Worm (Caenorhabditis elegans) whole organism, L2 larva: ENCODE data around the gene ndx-6.
A peak's percentile ranks its signal among the peaks of the same experiment; 100 is the strongest.

Source experiments
- C34F6.9 ChIP-seq: fragments of 150-350 bp; optimal IDR thresholded peaks from 2 replicates; lab custom pipeline; 2014; ENCODE audit warnings: missing biosample characterization, missing genetic modification characterization
- F13H6.1 ChIP-seq: sonication (generic microtip); optimal IDR thresholded peaks from 2 replicates; lab custom pipeline; 2016; ENCODE audit warnings: missing genetic modification characterization, missing compliant biosample characterization
- R02D3.7 ChIP-seq: fragments of 150-350 bp; optimal IDR thresholded peaks from 2 replicates; lab custom pipeline; 2014; ENCODE audit warnings: missing biosample characterization, missing genetic modification characterization
- Y55F3AM.14 ChIP-seq: fragments of 200-800 bp; sonication (Bioruptor generic); optimal IDR thresholded peaks from 2 replicates; lab custom pipeline; 2018; ENCODE audit warnings: mild to moderate bottlenecking, missing genetic modification characterization, missing compliant biosample characterization
- ZK546.5 ChIP-seq: sonication (generic microtip); optimal IDR thresholded peaks from 2 replicates; lab custom pipeline; 2017; ENCODE audit warnings: missing biosample characterization, missing genetic modification characterization
- alr-1 ChIP-seq: fragments of 150-350 bp; optimal IDR thresholded peaks from 2 replicates; lab custom pipeline; 2014; ENCODE audit warnings: missing biosample characterization, missing genetic modification characterization
- aly-2 ChIP-seq: fragments of 150-350 bp; optimal IDR thresholded peaks from 2 replicates; lab custom pipeline; 2014; ENCODE audit warnings: missing biosample characterization, missing genetic modification characterization
- ama-1 ChIP-seq: fragments of 150-350 bp; optimal IDR thresholded peaks from 2 replicates; lab custom pipeline; 2018; ENCODE audit warnings: inconsistent platforms
- blmp-1 ChIP-seq: sonication (generic microtip); optimal IDR thresholded peaks from 2 replicates; lab custom pipeline; 2017; ENCODE audit warnings: missing genetic modification characterization, mild to moderate bottlenecking, missing compliant biosample characterization, antibody characterized with exemption, moderate library complexity; ENCODE audit not compliant: insufficient read depth
- ceh-16 ChIP-seq: fragments of 150-350 bp; optimal IDR thresholded peaks from 2 replicates; lab custom pipeline; 2014; ENCODE audit warnings: missing biosample characterization, missing genetic modification characterization
- ceh-82 ChIP-seq: fragments of 150-350 bp; optimal IDR thresholded peaks from 2 replicates; lab custom pipeline; 2014; ENCODE audit warnings: missing biosample characterization, missing genetic modification characterization
- crh-2 ChIP-seq: sonication (generic microtip); optimal IDR thresholded peaks from 2 replicates; lab custom pipeline; 2017; ENCODE audit warnings: missing biosample characterization, missing genetic modification characterization
- dmd-4 ChIP-seq: sonication (generic microtip); optimal IDR thresholded peaks from 2 replicates; lab custom pipeline; 2017; ENCODE audit warnings: missing biosample characterization, missing genetic modification characterization
- egl-27 ChIP-seq: sonication (generic microtip); optimal IDR thresholded peaks from 3 replicates; lab custom pipeline; 2017; ENCODE audit warnings: missing biosample characterization, missing genetic modification reagents, missing genetic modification characterization
- elt-1 ChIP-seq: fragments of 150-350 bp; optimal IDR thresholded peaks from 2 replicates; lab custom pipeline; 2014; ENCODE audit warnings: missing biosample characterization, missing genetic modification characterization
- elt-3 ChIP-seq: sonication (generic microtip); optimal IDR thresholded peaks from 2 replicates; lab custom pipeline; 2017; ENCODE audit warnings: missing biosample characterization, missing genetic modification characterization
- fos-1 ChIP-seq: fragments of 150-350 bp; optimal IDR thresholded peaks from 2 replicates; lab custom pipeline; 2014; ENCODE audit warnings: missing biosample characterization, missing genetic modification characterization
- gmeb-1 ChIP-seq: fragments of 150-350 bp; optimal IDR thresholded peaks from 2 replicates; lab custom pipeline; 2014; ENCODE audit warnings: missing biosample characterization, missing genetic modification characterization
- lin-11 ChIP-seq: fragments of 150-350 bp; sonication (generic microtip); optimal IDR thresholded peaks from 2 replicates; lab custom pipeline; 2014; ENCODE audit warnings: missing biosample characterization, missing genetic modification characterization, inconsistent platforms, mixed read lengths
- lin-13 ChIP-seq: fragments of 150-350 bp; optimal IDR thresholded peaks from 2 replicates; lab custom pipeline; 2014; ENCODE audit warnings: missing biosample characterization, missing genetic modification reagents, missing genetic modification characterization
- lin-39 ChIP-seq: fragments of 150-350 bp; optimal IDR thresholded peaks from 2 replicates; lab custom pipeline; 2014; ENCODE audit warnings: missing biosample characterization, missing genetic modification reagents, missing genetic modification characterization
- lsy-2 ChIP-seq, 2 experiments: fragments of 150-350 bp in 1 of 2; sonication (generic microtip) in 1 of 2; optimal IDR thresholded peaks; 2 replicates each; lab custom pipeline; 2014 to 2017; ENCODE audit warnings: missing biosample characterization in 2 of 2, missing genetic modification characterization in 2 of 2
- mab-5 ChIP-seq: fragments of 150-350 bp; optimal IDR thresholded peaks from 2 replicates; lab custom pipeline; 2014; ENCODE audit warnings: missing biosample characterization, missing genetic modification characterization
- mbf-1 ChIP-seq: sonication (generic microtip); optimal IDR thresholded peaks from 2 replicates; lab custom pipeline; 2017; ENCODE audit warnings: missing biosample characterization, missing genetic modification characterization
- mdl-1 ChIP-seq, 2 experiments: fragments of 150-350 bp in 1 of 2; sonication (generic microtip) in 1 of 2; optimal IDR thresholded peaks; 2 replicates each; lab custom pipeline; 2017; ENCODE audit warnings: missing biosample characterization in 2 of 2, missing genetic modification characterization in 2 of 2
- nhr-10 ChIP-seq: sonication (generic microtip); optimal IDR thresholded peaks from 2 replicates; lab custom pipeline; 2017; ENCODE audit warnings: missing biosample characterization, missing genetic modification characterization
- nhr-11 ChIP-seq: fragments of 150-350 bp; optimal IDR thresholded peaks from 2 replicates; lab custom pipeline; 2014; ENCODE audit warnings: missing biosample characterization, missing genetic modification characterization
- nhr-12 ChIP-seq: fragments of 150-350 bp; optimal IDR thresholded peaks from 2 replicates; lab custom pipeline; 2014; ENCODE audit warnings: missing biosample characterization, missing genetic modification characterization
- nhr-129 ChIP-seq: fragments of 150-350 bp; optimal IDR thresholded peaks from 2 replicates; lab custom pipeline; 2014; ENCODE audit warnings: missing biosample characterization, missing genetic modification characterization
- nhr-21 ChIP-seq: fragments of 150-350 bp; optimal IDR thresholded peaks from 2 replicates; lab custom pipeline; 2014; ENCODE audit warnings: missing biosample characterization, missing genetic modification characterization
- nhr-23 ChIP-seq: fragments of 150-350 bp; optimal IDR thresholded peaks from 2 replicates; lab custom pipeline; 2014; ENCODE audit warnings: missing biosample characterization, missing genetic modification reagents, missing genetic modification characterization
- nhr-237 ChIP-seq: fragments of 150-350 bp; optimal IDR thresholded peaks from 2 replicates; lab custom pipeline; 2014; ENCODE audit warnings: missing biosample characterization, missing genetic modification characterization
- nhr-25 ChIP-seq: fragments of 150-350 bp; sonication (generic microtip); optimal IDR thresholded peaks from 3 replicates; lab custom pipeline; 2014; ENCODE audit warnings: missing biosample characterization, missing genetic modification characterization
- nhr-6 ChIP-seq: fragments of 150-350 bp; optimal IDR thresholded peaks from 2 replicates; lab custom pipeline; 2014; ENCODE audit warnings: missing biosample characterization, missing genetic modification characterization
- nhr-77 ChIP-seq: fragments of 150-350 bp; optimal IDR thresholded peaks from 2 replicates; lab custom pipeline; 2014; ENCODE audit warnings: missing biosample characterization, missing genetic modification characterization
- peb-1 ChIP-seq: fragments of 150-350 bp; optimal IDR thresholded peaks from 2 replicates; lab custom pipeline; 2014; ENCODE audit warnings: missing biosample characterization, missing genetic modification characterization
- sem-4 ChIP-seq: fragments of 150-350 bp; optimal IDR thresholded peaks from 2 replicates; lab custom pipeline; 2014; ENCODE audit warnings: missing biosample characterization, missing genetic modification reagents, missing genetic modification characterization
- skn-1 ChIP-seq: sonication (generic microtip); optimal IDR thresholded peaks from 2 replicates; lab custom pipeline; 2017; ENCODE audit warnings: missing biosample characterization, missing genetic modification characterization
- sma-3 ChIP-seq: sonication (generic microtip); optimal IDR thresholded peaks from 2 replicates; lab custom pipeline; 2016; ENCODE audit warnings: missing genetic modification reagents, missing genetic modification characterization, missing compliant biosample characterization
- sma-9 ChIP-seq, 2 experiments: fragments of 150-350 bp in 1 of 2; sonication (generic microtip) in 1 of 2; optimal IDR thresholded peaks; 2 replicates each; lab custom pipeline; 2014 to 2016; ENCODE audit warnings: missing genetic modification characterization in 2 of 2, mild to moderate bottlenecking in 1 of 2, missing biosample characterization in 1 of 2, missing compliant biosample characterization in 1 of 2, missing genetic modification reagents in 1 of 2, moderate library complexity in 1 of 2
- snpc-4 ChIP-seq: fragments of 150-350 bp; optimal IDR thresholded peaks from 2 replicates; lab custom pipeline; 2014; ENCODE audit warnings: missing biosample characterization, missing genetic modification characterization
- unc-39 ChIP-seq: fragments of 150-350 bp; optimal IDR thresholded peaks from 2 replicates; lab custom pipeline; 2014; ENCODE audit warnings: missing biosample characterization, missing genetic modification characterization
- unc-55 ChIP-seq: fragments of 150-350 bp; sonication (generic microtip); optimal IDR thresholded peaks from 3 replicates; lab custom pipeline; 2014; ENCODE audit warnings: missing biosample characterization, missing genetic modification reagents, missing genetic modification characterization
- unc-62 ChIP-seq: fragments of 150-350 bp; optimal IDR thresholded peaks from 2 replicates; lab custom pipeline; 2014; ENCODE audit warnings: missing biosample characterization, missing genetic modification reagents, missing genetic modification characterization
- zag-1 ChIP-seq: fragments of 150-350 bp; optimal IDR thresholded peaks from 2 replicates; lab custom pipeline; 2014; ENCODE audit warnings: missing biosample characterization, missing genetic modification characterization
- ztf-1 ChIP-seq: fragments of 200-800 bp; sonication (Bioruptor generic); conservative IDR thresholded peaks from 2 replicates; pipeline ENCODE4 v1.3.6; 2022; ENCODE audit warnings: missing genetic modification characterization, missing compliant biosample characterization
- ztf-11 ChIP-seq: sonication (generic microtip); optimal IDR thresholded peaks from 2 replicates; lab custom pipeline; 2017; ENCODE audit warnings: missing biosample characterization, missing genetic modification characterization
- ztf-4 ChIP-seq: fragments of 150-350 bp; optimal IDR thresholded peaks from 2 replicates; lab custom pipeline; 2014; ENCODE audit warnings: missing biosample characterization, missing genetic modification characterization

The ndx-6 gene

DNA sequence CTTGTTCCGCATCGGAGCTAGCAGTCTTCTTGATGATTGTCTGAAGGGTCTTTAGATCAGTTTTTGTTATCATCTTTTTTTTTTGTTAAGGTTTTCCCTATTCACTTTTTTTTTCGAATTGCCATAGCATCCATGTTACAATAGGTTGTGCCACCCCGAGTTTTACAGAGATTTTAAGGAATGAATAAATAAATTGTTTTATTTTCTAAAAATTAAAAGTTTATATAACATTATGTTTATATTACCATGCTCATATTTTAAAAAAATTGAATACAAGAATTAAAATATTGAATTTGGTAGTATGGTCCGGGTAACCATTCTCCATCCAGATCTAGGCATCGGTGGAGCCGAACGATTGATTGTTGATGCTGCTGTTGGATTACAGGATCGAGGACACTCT is 14.7 kb downstream of the ndx-6 start, which contains the start of gene algn-2:
Gene algn-2, plus strand, starts transcription at position 301 of the 400 bp plus-strand sequence.
- no peak for TF ChIP-seq egl-27 (tag; lab: Kevin White, UChicago)
- TF ChIP-seq nhr-21 (tag; lab: Kevin White, UChicago): no peak

ce11 chrII:5373275-5374047 is 16.2 kb downstream of the ndx-6 start, which contains the start of the genes agt-2 and F09E5.3:
agt-2 (minus strand) TSS chrII:5373827.
F09E5.3 (plus strand) TSS chrII:5373997.
- no peak for TF ChIP-seq mbf-1 (tag; lab: Kevin White, UChicago)
- TF ChIP-seq unc-39 (tag; lab: Kevin White, UChicago): no peak
- TF ChIP-seq ceh-82 (tag; lab: Kevin White, UChicago): peak; percentile 24
- TF ChIP-seq unc-62: no peak
- TF ChIP-seq nhr-23 (tag; lab: Kevin White, UChicago): no peak
- peak; percentile 63 for TF ChIP-seq blmp-1 (tag; lab: Kevin White, UChicago)
- TF ChIP-seq mdl-1 (tag; optimal IDR thresholded peaks at IDR 0.05; lab: Kevin White, UChicago): peak in 1 of 2 experiments; percentile 54
- TF ChIP-seq ama-1: peak; percentile 71
- TF ChIP-seq F13H6.1 (tag; lab: Kevin White, UChicago): peak; percentile 92
- TF ChIP-seq sma-3 (GFP tag; lab: Kevin White, UChicago): peak; percentile 89
- peak; percentile 37 for TF ChIP-seq nhr-10
- TF ChIP-seq R02D3.7 (tag; lab: Kevin White, UChicago): peak; percentile 50
- TF ChIP-seq elt-3: no peak
- no peak for TF ChIP-seq ztf-1 (GFP tag; lab: Robert Waterston, UW)
- peak; percentile 83 for TF ChIP-seq sem-4 (tag; lab: Kevin White, UChicago)
- peak; percentile 94 for TF ChIP-seq crh-2 (tag; lab: Kevin White, UChicago)
- peak; percentile 96 for TF ChIP-seq nhr-25
- TF ChIP-seq alr-1: no peak
- peak; percentile 92 for TF ChIP-seq fos-1 (tag; lab: Kevin White, UChicago)
- peak; percentile 94 for TF ChIP-seq unc-55 (GFP tag; lab: Kevin White, UChicago)
- no peak for TF ChIP-seq dmd-4 (tag; lab: Kevin White, UChicago)
- no peak for TF ChIP-seq Y55F3AM.14 (GFP tag; lab: Kevin White, UChicago)
- TF ChIP-seq nhr-77 (tag; lab: Kevin White, UChicago): peak; percentile 61
- TF ChIP-seq nhr-12 (tag; lab: Kevin White, UChicago): peak; percentile 55
- peak; percentile 99 for TF ChIP-seq C34F6.9
- TF ChIP-seq peb-1 (tag; lab: Kevin White, UChicago): no peak
- peak; percentile 81 for TF ChIP-seq egl-27 (tag; lab: Kevin White, UChicago)
- peak; percentile 43 for TF ChIP-seq ZK546.5 (tag; lab: Kevin White, UChicago)
- TF ChIP-seq ceh-16: peak; percentile 86
- peak; percentile 83 for TF ChIP-seq ztf-4 (tag; lab: Kevin White, UChicago)
- TF ChIP-seq nhr-129 (tag; lab: Kevin White, UChicago): peak; percentile 90
- TF ChIP-seq zag-1 (tag; lab: Kevin White, UChicago): peak; percentile 74
- peak; percentile 95 for TF ChIP-seq sma-9 (GFP tag; optimal IDR thresholded peaks at IDR 0.05; lab: Kevin White, UChicago)
- no peak for TF ChIP-seq sma-9 (tag; optimal IDR thresholded peaks at IDR 0.05; lab: Kevin White, UChicago)
- peak; percentile 60 for TF ChIP-seq lin-11 (tag; lab: Kevin White, UChicago)
- peak; percentile 52 for TF ChIP-seq skn-1 (tag; lab: Kevin White, UChicago)
- TF ChIP-seq mab-5 (tag; lab: Kevin White, UChicago): peak; percentile 94
- peak; percentile 92 for TF ChIP-seq lin-13
- TF ChIP-seq gmeb-1 (tag; lab: Kevin White, UChicago): peak; percentile 92
- TF ChIP-seq ztf-11: no peak
- peak; percentile 86 for TF ChIP-seq nhr-21 (tag; lab: Kevin White, UChicago)
- peak; percentile 11 for TF ChIP-seq nhr-237 (tag; lab: Kevin White, UChicago)
- TF ChIP-seq aly-2 (tag; lab: Kevin White, UChicago): no peak
- no peak for TF ChIP-seq lin-39 (tag; lab: Kevin White, UChicago)
- TF ChIP-seq nhr-11 (tag; lab: Kevin White, UChicago): no peak
- no peak for TF ChIP-seq elt-1 (tag; lab: Kevin White, UChicago)
- peak; percentile 90 to 96 for TF ChIP-seq lsy-2 (tag; optimal IDR thresholded peaks at IDR 0.05; lab: Kevin White, UChicago)
- TF ChIP-seq snpc-4 (tag; lab: Kevin White, UChicago): peak; percentile 82
- TF ChIP-seq nhr-6 (tag; lab: Kevin White, UChicago): peak; percentile 92
- TF ChIP-seq, all 48 proteins: peak for 33
